Worm (Caenorhabditis elegans): ENCODE measurements around the gene oac-53.

Gene oac-53

ce11 chrV:16575900-16576299 is 51.9 kb downstream of the oac-53 start, which contains the start of gene str-151:
TSS of gene str-151 (plus strand) at chrV:16576200.
- no peak for TF ChIP-seq Y55F3AM.14 (GFP tag; optimal IDR thresholded peaks at IDR 0.05)
- no peak for TF ChIP-seq F13H6.1 (tag; optimal IDR thresholded peaks at IDR 0.05)
- no peak for TF ChIP-seq nhr-23 (tag; optimal IDR thresholded peaks at IDR 0.05)
- no peak for TF ChIP-seq ztf-1 (GFP tag; conservative IDR thresholded peaks at IDR 0.05)

Data from whole organism, L2 larva.